Worm (Caenorhabditis elegans): ENCODE measurements around the gene egg-3.

ce11 chrII:10861305-10861704 lies 22.9 kb downstream of the egg-3 start:
- TF ChIP-seq ZK546.5 (tag; optimal IDR thresholded peaks at IDR 0.05) (no peak), nhr-237 (tag; optimal IDR thresholded peaks at IDR 0.05) (no peak), zag-1 (tag; optimal IDR thresholded peaks at IDR 0.05) (no peak), ztf-11 (tag; optimal IDR thresholded peaks at IDR 0.05) (no peak), nhr-12 (tag; optimal IDR thresholded peaks at IDR 0.05) (no peak), nhr-25 (tag; optimal IDR thresholded peaks at IDR 0.05) (no peak), fos-1 (tag; optimal IDR thresholded peaks at IDR 0.05) (no peak), fkh-10 (GFP tag; optimal IDR thresholded peaks at IDR 0.05) (no peak), pha-4 (tag; optimal IDR thresholded peaks at IDR 0.05) (no peak), unc-39 (tag; optimal IDR thresholded peaks at IDR 0.05) (no peak), nhr-77 (tag; optimal IDR thresholded peaks at IDR 0.05) (no peak)
